Worm (Caenorhabditis elegans): ENCODE data around the gene ZK1127.4.

ZK1127.4 gene

ce11 chrII:7072590-7073536, 19.1 kb downstream of the ZK1127.4 start:
- TF ChIP-seq ama-1 (optimal IDR thresholded peaks at IDR 0.05) (no peak), pha-4 (tag; optimal IDR thresholded peaks at IDR 0.05) (no peak), fkh-10 (GFP tag; optimal IDR thresholded peaks at IDR 0.05) (no peak), lin-15B (tag; optimal IDR thresholded peaks at IDR 0.05) (peak; percentile 86), nhr-67 (tag; optimal IDR thresholded peaks at IDR 0.05) (no peak), nhr-25 (tag; optimal IDR thresholded peaks at IDR 0.05) (peak; percentile 39), aly-2 (tag; optimal IDR thresholded peaks at IDR 0.05) (no peak), fos-1 (tag; optimal IDR thresholded peaks at IDR 0.05) (no peak), elt-2 (tag; optimal IDR thresholded peaks at IDR 0.05) (peak; percentile 61), lin-39 (tag; optimal IDR thresholded peaks at IDR 0.05) (no peak), R02D3.7 (tag; optimal IDR thresholded peaks at IDR 0.05) (no peak), skn-1 (tag; optimal IDR thresholded peaks at IDR 0.05) (peak; percentile 58), elt-3 (tag; optimal IDR thresholded peaks at IDR 0.05) (no peak), tbx-2 (tag; optimal IDR thresholded peaks at IDR 0.05) (no peak), fkh-2 (tag; optimal IDR thresholded peaks at IDR 0.05) (no peak), pqm-1 (tag; optimal IDR thresholded peaks at IDR 0.05) (peak; percentile 41), ztf-11 (tag; optimal IDR thresholded peaks at IDR 0.05) (no peak), egl-27 (tag; optimal IDR thresholded peaks at IDR 0.05) (no peak), elt-1 (tag; optimal IDR thresholded peaks at IDR 0.05) (no peak), ceh-9 (tag; optimal IDR thresholded peaks at IDR 0.05) (no peak), unc-62 (GFP tag; optimal IDR thresholded peaks at IDR 0.05) (no peak), nhr-12 (tag; optimal IDR thresholded peaks at IDR 0.05) (no peak), nhr-23 (tag; optimal IDR thresholded peaks at IDR 0.05) (peak; percentile 59), ceh-16 (tag; optimal IDR thresholded peaks at IDR 0.05) (no peak), hmg-11 (tag; optimal IDR thresholded peaks at IDR 0.05) (no peak), unc-39 (tag; optimal IDR thresholded peaks at IDR 0.05) (no peak), daf-12 (tag; optimal IDR thresholded peaks at IDR 0.05) (no peak), nfya-1 (tag; optimal IDR thresholded peaks at IDR 0.05; ENCODE audit: insufficient read depth) (peak; percentile 62), ztf-4 (tag; optimal IDR thresholded peaks at IDR 0.05) (no peak), snpc-4 (tag; optimal IDR thresholded peaks at IDR 0.05) (no peak), ZK546.5 (tag; optimal IDR thresholded peaks at IDR 0.05) (no peak), mml-1 (tag; optimal IDR thresholded peaks at IDR 0.05) (no peak), ceh-82 (tag; optimal IDR thresholded peaks at IDR 0.05) (no peak), zag-1 (tag; optimal IDR thresholded peaks at IDR 0.05) (no peak), nhr-77 (tag; optimal IDR thresholded peaks at IDR 0.05) (no peak), mdl-1 (tag; optimal IDR thresholded peaks at IDR 0.05) (no peak), nhr-76 (tag; optimal IDR thresholded peaks at IDR 0.05) (no peak), nhr-237 (tag; optimal IDR thresholded peaks at IDR 0.05) (no peak), egl-5 (tag; optimal IDR thresholded peaks at IDR 0.05) (peak; percentile 76), eor-1 (tag; optimal IDR thresholded peaks at IDR 0.05) (no peak), sea-2 (GFP tag; optimal IDR thresholded peaks at IDR 0.05) (no peak), ceh-28 (tag; optimal IDR thresholded peaks at IDR 0.05) (no peak), jun-1 (tag; optimal IDR thresholded peaks at IDR 0.05) (peak; percentile 1), nhr-11 (tag; optimal IDR thresholded peaks at IDR 0.05) (peak; percentile 86), lsy-12 (tag; optimal IDR thresholded peaks at IDR 0.05) (no peak), nhr-43 (tag; optimal IDR thresholded peaks at IDR 0.05; ENCODE audit: poor library complexity, severe bottlenecking) (no peak), nhr-28 (tag; optimal IDR thresholded peaks at IDR 0.05) (no peak)

Data from whole organism, L3 larva.